Worm (Caenorhabditis elegans) whole organism, early embryonic: ENCODE measurements around the gene D1005.4.

Source experiments
- B0310.2 ChIP-seq: sonication (generic microtip); optimal IDR thresholded peaks from 2 replicates; lab custom pipeline; 2016; ENCODE audit warnings: mild to moderate bottlenecking, missing genetic modification characterization, missing compliant biosample characterization
- F13C5.2 ChIP-seq: sonication (generic microtip); optimal IDR thresholded peaks from 2 replicates; lab custom pipeline; 2017; ENCODE audit warnings: mild to moderate bottlenecking, missing genetic modification characterization, inconsistent platforms, missing compliant biosample characterization
- aly-1 ChIP-seq: sonication (generic microtip); optimal IDR thresholded peaks from 2 replicates; lab custom pipeline; 2016; ENCODE audit warnings: missing genetic modification characterization, missing compliant biosample characterization
- ama-1 ChIP-seq: fragments of 150-350 bp; optimal IDR thresholded peaks from 2 replicates; lab custom pipeline; 2014
- ceh-13 ChIP-seq: fragments of 200-800 bp; sonication (Bioruptor generic); optimal IDR thresholded peaks from 2 replicates; lab custom pipeline; 2018; ENCODE audit warnings: mild to moderate bottlenecking, missing genetic modification characterization, missing compliant biosample characterization
- ceh-36 ChIP-seq: sonication (generic microtip); optimal IDR thresholded peaks from 2 replicates; lab custom pipeline; 2016; ENCODE audit warnings: missing genetic modification characterization, inconsistent platforms, missing compliant biosample characterization
- ets-7 ChIP-seq: sonication (generic microtip); optimal IDR thresholded peaks from 2 replicates; lab custom pipeline; 2016; ENCODE audit warnings: missing genotype, missing genetic modification characterization, missing compliant biosample characterization
- flt-1 ChIP-seq: fragments of 200-800 bp; sonication (Bioruptor generic); IDR thresholded peaks from 2 replicates; pipeline ENCODE4 v1.3.6; 2022; ENCODE audit warnings: missing genetic modification characterization, missing compliant biosample characterization
- hmbx-1 ChIP-seq: sonication (generic microtip); optimal IDR thresholded peaks from 2 replicates; lab custom pipeline; 2016; ENCODE audit warnings: mild to moderate bottlenecking, missing genetic modification characterization, missing compliant biosample characterization
- hmg-4 ChIP-seq: fragments of 200-800 bp; sonication (Bioruptor generic); optimal IDR thresholded peaks from 2 replicates; lab custom pipeline; 2018; ENCODE audit warnings: mild to moderate bottlenecking, missing genetic modification characterization, missing compliant biosample characterization
- hnd-1 ChIP-seq: sonication (generic microtip); optimal IDR thresholded peaks from 2 replicates; lab custom pipeline; 2016; ENCODE audit warnings: missing genetic modification characterization, missing compliant biosample characterization
- pes-1 ChIP-seq: fragments of 200-800 bp; sonication (Bioruptor generic); IDR thresholded peaks from 2 replicates; pipeline ENCODE4 v1.3.6; 2022; ENCODE audit warnings: missing genetic modification reagents, missing genetic modification characterization, missing compliant biosample characterization
- scrt-1 ChIP-seq: fragments of 200-800 bp; sonication (Bioruptor generic); IDR thresholded peaks from 2 replicates; pipeline ENCODE4 v1.3.6; 2022; ENCODE audit warnings: missing genetic modification characterization, missing compliant biosample characterization
- sea-1 ChIP-seq: fragments of 200-800 bp; sonication (Bioruptor generic); conservative IDR thresholded peaks from 2 replicates; pipeline ENCODE4 v1.3.6; 2022; ENCODE audit warnings: missing genetic modification characterization, missing compliant biosample characterization
- tbx-11 ChIP-seq: fragments of 200-800 bp; sonication (Bioruptor generic); IDR thresholded peaks from 2 replicates; pipeline ENCODE4 v1.3.6; 2022; ENCODE audit warnings: missing genetic modification characterization, missing compliant biosample characterization
- tbx-37 ChIP-seq: fragments of 200-800 bp; sonication (Bioruptor generic); conservative IDR thresholded peaks from 2 replicates; pipeline ENCODE4 v1.3.6; 2022; ENCODE audit warnings: missing genetic modification reagents, missing genetic modification characterization, missing compliant biosample characterization
- tra-4 ChIP-seq: sonication (generic microtip); optimal IDR thresholded peaks from 2 replicates; lab custom pipeline; 2017; ENCODE audit warnings: missing genetic modification characterization, missing compliant biosample characterization

The D1005.4 gene

ce11 chrX:1522068-1522467 is 36.5 kb upstream of the D1005.4 start:
- TF ChIP-seq aly-1 (tag; lab: Kevin White, UChicago) (no peak), flt-1 (GFP tag; lab: Robert Waterston, UW) (no peak), ceh-13 (GFP tag; lab: Kevin White, UChicago) (no peak), hmg-4 (GFP tag; lab: Kevin White, UChicago) (no peak), ceh-36 (tag; lab: Kevin White, UChicago) (no peak), F13C5.2 (tag; lab: Kevin White, UChicago) (no peak), hmbx-1 (tag; lab: Kevin White, UChicago) (no peak), sea-1 (GFP tag; lab: Robert Waterston, UW) (no peak), B0310.2 (no peak), ets-7 (tag; lab: Kevin White, UChicago) (no peak), hnd-1 (tag; lab: Kevin White, UChicago) (no peak), pes-1 (GFP tag; lab: Robert Waterston, UW) (no peak), tbx-11 (GFP tag; lab: Robert Waterston, UW) (no peak), ama-1 (no peak), scrt-1 (GFP tag; lab: Robert Waterston, UW) (no peak), tbx-37 (GFP tag; lab: Robert Waterston, UW) (no peak)

ce11 chrX:1521387-1521786 is 35.8 kb upstream of the D1005.4 start, which contains the start of gene toca-1:
Gene toca-1, minus strand, starts transcription at chrX:1521487.
- no peak for TF ChIP-seq hmbx-1 (tag; lab: Kevin White, UChicago)
- no peak for TF ChIP-seq hnd-1 (tag; lab: Kevin White, UChicago)
- no peak for TF ChIP-seq aly-1 (tag; lab: Kevin White, UChicago)
- TF ChIP-seq ama-1 = no peak
- TF ChIP-seq ceh-13 (GFP tag; lab: Kevin White, UChicago) = no peak
- TF ChIP-seq tra-4 = no peak
- no peak for TF ChIP-seq sea-1 (GFP tag; lab: Robert Waterston, UW)
- TF ChIP-seq ceh-36 (tag; lab: Kevin White, UChicago) = no peak
- TF ChIP-seq B0310.2 = no peak
- TF ChIP-seq tbx-37 (GFP tag; lab: Robert Waterston, UW) = no peak

- no peak for TF ChIP-seq tbx-11 (GFP tag; lab: Robert Waterston, UW)
- TF ChIP-seq tra-4 = no peak
- TF ChIP-seq ceh-36 (tag; lab: Kevin White, UChicago) = no peak
- TF ChIP-seq ama-1 = no peak
- no peak for TF ChIP-seq hmbx-1 (tag; lab: Kevin White, UChicago)
- TF ChIP-seq ceh-13 (GFP tag; lab: Kevin White, UChicago) = no peak
- no peak for TF ChIP-seq hmg-4 (GFP tag; lab: Kevin White, UChicago)
- TF ChIP-seq sea-1 (GFP tag; lab: Robert Waterston, UW) = no peak
- no peak for TF ChIP-seq flt-1 (GFP tag; lab: Robert Waterston, UW)
- no peak for TF ChIP-seq B0310.2
- TF ChIP-seq aly-1 (tag; lab: Kevin White, UChicago) = no peak
- no peak for TF ChIP-seq F13C5.2 (tag; lab: Kevin White, UChicago)
- TF ChIP-seq pes-1 (GFP tag; lab: Robert Waterston, UW) = no peak
- TF ChIP-seq scrt-1 (GFP tag; lab: Robert Waterston, UW) = no peak
These were observed 31.9 kb upstream of the D1005.4 start for ce11 chrX:1517519-1517918.

- TF ChIP-seq ama-1 = no peak
- TF ChIP-seq ets-7 (tag; lab: Kevin White, UChicago) = no peak
- no peak for TF ChIP-seq hnd-1 (tag; lab: Kevin White, UChicago)
- no peak for TF ChIP-seq aly-1 (tag; lab: Kevin White, UChicago)
- TF ChIP-seq scrt-1 (GFP tag; lab: Robert Waterston, UW) = no peak
- TF ChIP-seq tbx-11 (GFP tag; lab: Robert Waterston, UW) = no peak
- no peak for TF ChIP-seq ceh-13 (GFP tag; lab: Kevin White, UChicago)
These were observed 31.0 kb upstream of the D1005.4 start for ce11 chrX:1516574-1516973.

ce11 chrX:1513153-1513552 is 27.5 kb upstream of the D1005.4 start:
- TF ChIP-seq ceh-36 (tag; lab: Kevin White, UChicago) = no peak
- TF ChIP-seq hnd-1 (tag; lab: Kevin White, UChicago) = no peak
- no peak for TF ChIP-seq hmbx-1 (tag; lab: Kevin White, UChicago)
- TF ChIP-seq tbx-11 (GFP tag; lab: Robert Waterston, UW) = no peak
- TF ChIP-seq flt-1 (GFP tag; lab: Robert Waterston, UW) = no peak

- TF ChIP-seq tbx-37 (GFP tag; lab: Robert Waterston, UW) (no peak), B0310.2 (no peak), pes-1 (GFP tag; lab: Robert Waterston, UW) (no peak), ama-1 (no peak)
These were observed 26.7 kb upstream of the D1005.4 start for ce11 chrX:1512307-1512706.

ce11 chrX:1508910-1509309 is 23.3 kb upstream of the D1005.4 start:
- 0 out of 2 replicates have a peak, but pooled peaks have one; percentile 17 for TF ChIP-seq sea-1 (GFP tag; lab: Robert Waterston, UW)

ce11 chrX:1504529-1505080 is 19.0 kb upstream of the D1005.4 start:
- TF ChIP-seq ceh-36 (tag; lab: Kevin White, UChicago) (no peak), tbx-11 (GFP tag; lab: Robert Waterston, UW) (no peak), hmg-4 (GFP tag; lab: Kevin White, UChicago) (no peak), hmbx-1 (tag; lab: Kevin White, UChicago) (no peak), tbx-37 (GFP tag; lab: Robert Waterston, UW) (no peak), F13C5.2 (tag; lab: Kevin White, UChicago) (no peak), sea-1 (GFP tag; lab: Robert Waterston, UW) (no peak), pes-1 (GFP tag; lab: Robert Waterston, UW) (no peak), hnd-1 (tag; lab: Kevin White, UChicago) (no peak), tra-4 (no peak), ceh-13 (GFP tag; lab: Kevin White, UChicago) (no peak), aly-1 (tag; lab: Kevin White, UChicago) (no peak), ets-7 (tag; lab: Kevin White, UChicago) (no peak), flt-1 (GFP tag; lab: Robert Waterston, UW) (no peak), ama-1 (no peak), scrt-1 (GFP tag; lab: Robert Waterston, UW) (no peak), B0310.2 (no peak)
